Worm (Caenorhabditis elegans): ENCODE measurements around the gene Y45F3A.8.

Gene Y45F3A.8

ce11 chrIII:10592729-10593128, at the start of gene Y45F3A.8:
Gene Y45F3A.8, minus strand, starts transcription at chrIII:10592829.
- TF ChIP-seq F22D6.2 (tag; optimal IDR thresholded peaks at IDR 0.05) (no peak), fkh-3 (tag; optimal IDR thresholded peaks at IDR 0.05) (no peak), madf-8 (GFP tag; conservative IDR thresholded peaks at IDR 0.05) (no peak)

ce11 chrIII:10638339-10639021, 45.9 kb upstream of the Y45F3A.8 start, which contains the start of gene Y39A1A.27:
Gene Y39A1A.27, plus strand, starts transcription at chrIII:10638971.
- no peak for TF ChIP-seq cebp-1 (GFP tag; IDR thresholded peaks at IDR 0.05)
- peak; percentile 87 for TF ChIP-seq cebp-1 (tag; optimal IDR thresholded peaks at IDR 0.05)
- no peak for TF ChIP-seq tlf-1 (GFP tag; optimal IDR thresholded peaks at IDR 0.05)

- TF ChIP-seq hmg-1.2 (GFP tag; IDR thresholded peaks at IDR 0.05) (0 out of 2 replicates have a peak, but pooled peaks have one; percentile 24), lsy-27 (tag; optimal IDR thresholded peaks at IDR 0.05; ENCODE audit: borderline replicate concordance, insufficient read depth) (no peak)
These were observed 45.3 kb upstream of the Y45F3A.8 start for ce11 chrIII:10637933-10638332.

- no peak for TF ChIP-seq somi-1 (GFP tag; optimal IDR thresholded peaks at IDR 0.05)
- TF ChIP-seq F23B12.7 (tag; optimal IDR thresholded peaks at IDR 0.05; ENCODE audit: insufficient read depth), result no peak
- no peak for TF ChIP-seq snpc-3.4 (tag; optimal IDR thresholded peaks at IDR 0.05)
- no peak for TF ChIP-seq cebp-1 (GFP tag; IDR thresholded peaks at IDR 0.05)
- no peak for TF ChIP-seq cebp-1 (tag; optimal IDR thresholded peaks at IDR 0.05)
- no peak for TF ChIP-seq F37B4.10 (GFP tag; IDR thresholded peaks at IDR 0.05)
- TF ChIP-seq Y56A3A.18 (GFP tag; IDR thresholded peaks at IDR 0.05), result no peak
- TF ChIP-seq bed-2 (GFP tag; IDR thresholded peaks at IDR 0.05), result no peak
- no peak for TF ChIP-seq rec-8 (tag; optimal IDR thresholded peaks at IDR 0.05)
- TF ChIP-seq egrh-3 (GFP tag; IDR thresholded peaks at IDR 0.05), result no peak
- no peak for TF ChIP-seq ztf-22 (GFP tag; optimal IDR thresholded peaks at IDR 0.05)
- no peak for TF ChIP-seq ceh-100 (GFP tag; IDR thresholded peaks at IDR 0.05)
- no peak for TF ChIP-seq tbx-9 (tag; optimal IDR thresholded peaks at IDR 0.05; ENCODE audit: borderline replicate concordance)
- no peak for TF ChIP-seq ZK185.1 (tag; optimal IDR thresholded peaks at IDR 0.05; ENCODE audit: poor library complexity, severe bottlenecking)
- no peak for TF ChIP-seq F55B11.4 (tag; optimal IDR thresholded peaks at IDR 0.05; ENCODE audit: borderline replicate concordance, insufficient read depth)
- no peak for TF ChIP-seq attf-5 (GFP tag; optimal IDR thresholded peaks at IDR 0.05)
- no peak for TF ChIP-seq T07F8.4 (tag; optimal IDR thresholded peaks at IDR 0.05)
- no peak for TF ChIP-seq fkh-3 (tag; optimal IDR thresholded peaks at IDR 0.05)
- TF ChIP-seq Y79H2A.3 (GFP tag; conservative IDR thresholded peaks at IDR 0.05), result no peak
- no peak for TF ChIP-seq efl-1 (GFP tag; optimal IDR thresholded peaks at IDR 0.05)
- no peak for TF ChIP-seq lin-40 (tag; optimal IDR thresholded peaks at IDR 0.05)
These were observed 43.9 kb upstream of the Y45F3A.8 start for ce11 chrIII:10636493-10637031.

DNA sequence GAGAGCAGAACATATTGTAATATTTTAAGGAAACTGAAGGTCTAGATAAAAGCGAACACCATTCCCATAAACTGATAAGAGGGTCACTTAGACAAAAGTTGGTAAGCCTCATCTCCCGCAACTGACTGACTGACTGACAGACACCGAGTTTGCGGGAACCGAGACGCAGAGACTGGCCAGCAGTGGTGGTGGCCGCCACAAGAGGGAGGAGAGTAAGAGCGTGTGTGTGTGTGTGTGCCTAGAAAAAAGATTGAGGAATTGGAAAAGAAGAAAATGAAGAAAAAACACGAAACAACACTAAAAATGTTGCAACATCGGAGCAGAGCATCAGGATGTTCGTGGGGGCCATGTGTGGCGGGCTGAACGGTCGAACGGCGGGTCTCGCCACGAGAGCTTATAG, 41.9 kb upstream of the Y45F3A.8 start:
- no peak for TF ChIP-seq him-1 (tag; optimal IDR thresholded peaks at IDR 0.05)
- TF ChIP-seq ceh-27 (GFP tag; optimal IDR thresholded peaks at IDR 0.05), result no peak
- TF ChIP-seq sptf-2 (GFP tag; optimal IDR thresholded peaks at IDR 0.05), result no peak
- TF ChIP-seq atf-7 (tag; optimal IDR thresholded peaks at IDR 0.05), result no peak
- TF ChIP-seq hlh-12 (tag; optimal IDR thresholded peaks at IDR 0.05), result no peak
- no peak for TF ChIP-seq K12H6.12 (tag; optimal IDR thresholded peaks at IDR 0.05)
- TF ChIP-seq B0261.1 (tag; optimal IDR thresholded peaks at IDR 0.05), result no peak
- TF ChIP-seq ceh-40 (GFP tag; IDR thresholded peaks at IDR 0.05), result no peak
- no peak for TF ChIP-seq F10E7.11 (tag; optimal IDR thresholded peaks at IDR 0.05)

Measured in whole organism, young adult.